Worm (Caenorhabditis elegans): ENCODE measurements around the gene cut-3.
"Not testable (repeated sequence)": the region's sequence is repeated elsewhere in the genome, so short reads cannot be mapped to it uniquely, and the experiment has no call there.

cut-3 gene

ce11 chrII:8420775-8421388, 25.7 kb downstream of the cut-3 start:
- TF ChIP-seq pqm-1 (tag; optimal IDR thresholded peaks at IDR 0.05) (no peak), hlh-6 (tag; optimal IDR thresholded peaks at IDR 0.05) (no peak), hlh-30 (tag; optimal IDR thresholded peaks at IDR 0.05; ENCODE audit: insufficient read depth) (no peak), tbx-2 (tag; optimal IDR thresholded peaks at IDR 0.05) (no peak), sdc-2 (tag; optimal IDR thresholded peaks at IDR 0.05) (no peak), Y22D7AL.16 (tag; optimal IDR thresholded peaks at IDR 0.05) (no peak), elt-4 (tag; optimal IDR thresholded peaks at IDR 0.05) (no peak), pag-3 (tag; optimal IDR thresholded peaks at IDR 0.05; ENCODE audit: borderline replicate concordance) (no peak), ceh-24 (tag; optimal IDR thresholded peaks at IDR 0.05) (no peak), zip-5 (tag; optimal IDR thresholded peaks at IDR 0.05) (no peak), ref-2 (tag; optimal IDR thresholded peaks at IDR 0.05) (no peak), K02D7.2 (tag; optimal IDR thresholded peaks at IDR 0.05) (no peak), unc-42 (tag; optimal IDR thresholded peaks at IDR 0.05) (no peak)

DNA sequence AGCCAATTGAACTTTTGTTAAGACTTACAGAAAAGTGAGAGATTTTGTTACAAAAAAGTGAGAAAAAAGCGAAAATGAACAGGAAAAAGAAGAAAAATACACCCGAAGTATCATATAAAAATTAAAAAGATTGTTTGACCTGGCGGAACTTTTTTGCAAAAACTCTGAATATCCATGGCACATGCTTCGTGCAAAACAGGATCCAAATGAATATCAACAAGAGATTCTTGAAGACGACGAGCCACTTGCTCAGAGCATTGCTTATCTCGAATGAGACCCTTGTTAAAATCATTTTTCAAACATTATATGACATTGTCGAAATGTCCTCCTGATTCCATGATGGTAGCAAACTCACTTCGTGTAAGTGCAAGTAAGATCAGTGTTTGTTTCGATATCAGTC, 26.8 kb downstream of the cut-3 start, which contains the start of gene F14E5.8:
Gene F14E5.8 (plus strand): TSS at position 301 of the 400 bp plus-strand sequence.
- not testable (repeated sequence) for TF ChIP-seq lin-11, ztf-16, ceh-48 (tag; optimal IDR thresholded peaks at IDR 0.05)

DNA sequence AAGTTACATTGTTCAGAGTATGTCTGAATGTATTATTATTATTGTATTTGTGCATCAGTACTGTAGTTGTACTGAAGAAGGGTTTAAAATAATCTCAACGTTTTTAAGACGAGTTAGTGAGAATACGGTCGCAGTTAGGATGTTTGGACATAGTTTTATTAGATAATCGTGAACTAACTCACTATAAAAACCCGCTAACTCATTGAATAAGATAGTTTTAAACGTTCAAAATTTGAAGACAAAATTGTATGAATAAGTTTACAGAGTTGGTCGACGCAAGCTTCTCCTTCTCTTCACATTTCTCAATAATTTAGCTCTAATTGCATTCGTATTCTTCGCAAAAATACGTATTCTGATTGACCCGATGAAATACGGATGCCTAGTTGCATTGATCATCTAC, 27.6 kb downstream of the cut-3 start:
- TF ChIP-seq K02D7.2 (tag; optimal IDR thresholded peaks at IDR 0.05) (no peak), ceh-45 (GFP tag; IDR thresholded peaks at IDR 0.05) (no peak)

- TF ChIP-seq ets-4 (tag; optimal IDR thresholded peaks at IDR 0.05) (no peak), unc-55 (GFP tag; optimal IDR thresholded peaks at IDR 0.05) (peak; percentile 60)
Measured at ce11 chrII:8417059-8417668, 29.5 kb downstream of the cut-3 start, which contains the start of gene fdgt-2. Gene fdgt-2 (plus strand): TSS chrII:8417618.

DNA sequence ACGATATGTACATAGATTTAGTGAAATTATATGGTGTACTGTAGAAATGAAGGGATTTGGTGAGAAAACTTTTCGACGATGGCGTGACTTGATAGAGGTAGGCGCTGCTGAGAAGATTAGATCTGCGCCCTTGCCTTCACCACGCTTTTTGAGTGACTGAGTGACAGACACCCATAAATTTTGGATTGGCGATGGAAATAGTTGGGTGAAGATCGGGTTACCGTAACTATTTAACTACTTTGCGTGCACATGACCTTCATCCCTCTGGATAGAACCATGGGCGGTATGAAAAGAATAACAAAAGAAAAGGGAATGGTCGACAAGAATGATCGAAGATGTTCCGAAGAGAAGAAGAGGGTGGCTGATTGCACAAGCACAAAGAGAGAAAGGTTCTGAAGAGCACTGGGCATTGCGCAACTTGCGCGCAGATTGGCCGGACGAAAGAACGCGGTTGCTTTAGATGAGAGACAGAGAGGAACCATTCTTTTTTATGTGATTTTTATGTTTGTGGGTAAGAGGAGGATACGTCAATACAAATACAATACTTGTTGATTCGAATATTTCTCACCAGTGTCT, 31.1 kb downstream of the cut-3 start:
- TF ChIP-seq elt-2 (tag; optimal IDR thresholded peaks at IDR 0.05) = peak; percentile 1
- no peak for TF ChIP-seq pag-3 (tag; optimal IDR thresholded peaks at IDR 0.05; ENCODE audit: borderline replicate concordance)
- TF ChIP-seq hlh-13 (GFP tag; optimal IDR thresholded peaks at IDR 0.05) = no peak
- TF ChIP-seq ref-2 (tag; optimal IDR thresholded peaks at IDR 0.05) = no peak
- TF ChIP-seq sox-2 (GFP tag; IDR thresholded peaks at IDR 0.05) = peak; percentile 22; the same call in 1 of the 2 replicates

- no peak for TF ChIP-seq ceh-22 (tag; optimal IDR thresholded peaks at IDR 0.05)
- no peak for TF ChIP-seq unc-42 (tag; optimal IDR thresholded peaks at IDR 0.05)
- TF ChIP-seq tbx-2 (tag; optimal IDR thresholded peaks at IDR 0.05) = peak; percentile 60
- TF ChIP-seq unc-55 (GFP tag; optimal IDR thresholded peaks at IDR 0.05) = peak; percentile 1
Measured at ce11 chrII:8415035-8415434, 31.6 kb downstream of the cut-3 start.

DNA sequence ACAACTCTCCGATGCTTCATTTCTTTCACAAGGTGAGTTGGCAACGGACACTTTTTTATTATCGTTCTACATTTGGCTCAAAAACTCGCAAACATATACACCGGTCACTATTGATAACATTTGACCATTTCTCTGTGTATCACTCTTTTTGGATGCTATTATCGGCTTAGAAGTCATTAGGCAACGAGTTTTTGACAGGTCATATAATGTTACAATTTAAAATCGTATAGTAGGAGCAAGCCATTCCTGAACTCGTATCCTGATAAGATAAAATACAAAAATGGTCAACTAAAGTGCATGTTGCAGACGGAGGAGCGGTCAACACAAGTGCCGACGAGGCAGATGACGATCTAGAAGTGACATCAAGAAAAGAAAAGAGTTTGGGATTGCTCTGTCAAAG, 33.7 kb downstream of the cut-3 start:
- TF ChIP-seq ceh-6 (GFP tag; optimal IDR thresholded peaks at IDR 0.05) (no peak), fax-1 (tag; optimal IDR thresholded peaks at IDR 0.05) (no peak), ref-2 (tag; optimal IDR thresholded peaks at IDR 0.05) (no peak), pqm-1 (tag; optimal IDR thresholded peaks at IDR 0.05) (no peak), elt-2 (tag; optimal IDR thresholded peaks at IDR 0.05) (peak; percentile 65)

Data from whole organism, late embryonic.